Worm (Caenorhabditis elegans) whole organism, young adult: ENCODE results near the gene sri-54.

Experiments used
- atf-7 ChIP-seq: sonication (generic microtip); optimal IDR thresholded peaks from 2 replicates; lab custom pipeline; 2017; ENCODE audit warnings: mild to moderate bottlenecking, missing genetic modification characterization, missing compliant biosample characterization
- bed-1 ChIP-seq: fragments of 200-800 bp; sonication (Bioruptor generic); IDR thresholded peaks from 2 replicates; pipeline ENCODE4 v1.3.6; 2022; ENCODE audit warnings: missing genetic modification reagents, missing genetic modification characterization, missing compliant biosample characterization
- lag-1 ChIP-seq: fragments of 200-800 bp; sonication (Bioruptor generic); IDR thresholded peaks from 2 replicates; pipeline ENCODE4 v1.3.6; 2022; ENCODE audit warnings: missing genetic modification reagents, missing genetic modification characterization, missing compliant biosample characterization
- nfya-2 ChIP-seq: fragments of 200-800 bp; sonication (Bioruptor generic); IDR thresholded peaks from 2 replicates; pipeline ENCODE4 v1.3.6; 2022; ENCODE audit warnings: missing genetic modification reagents, missing genetic modification characterization, missing compliant biosample characterization
- repo-1 ChIP-seq: sonication (generic microtip); optimal IDR thresholded peaks from 2 replicates; lab custom pipeline; 2017; ENCODE audit warnings: mild to moderate bottlenecking, missing genetic modification characterization, missing compliant biosample characterization
- rpc-1 ChIP-seq, 2 experiments: fragments of 150-350 bp in 1 of 2; sonication (generic microtip) in 1 of 2; optimal IDR thresholded peaks; 2 replicates each; lab custom pipeline; 2014 to 2018; ENCODE audit warnings: missing biosample characterization in 1 of 2, missing genetic modification characterization in 1 of 2, missing genetic modification reagents in 1 of 2, missing genotype in 1 of 2
- snpc-4 ChIP-seq, 5 experiments: fragments of 150-350 bp in 1 of 5; sonication (generic microtip) in 4 of 5; optimal IDR thresholded peaks; 2 replicates each; lab custom pipeline; 2014 to 2018; ENCODE audit warnings: missing genetic modification characterization in 5 of 5, missing biosample characterization in 3 of 5, antibody characterized with exemption in 2 of 5, mild to moderate bottlenecking in 2 of 5, missing compliant biosample characterization in 2 of 5, missing genotype in 2 of 5, moderate library complexity in 2 of 5, missing genetic modification reagents in 1 of 5
- ztf-22 ChIP-seq: fragments of 200-800 bp; sonication (Bioruptor generic); optimal IDR thresholded peaks from 2 replicates; lab custom pipeline; 2018; ENCODE audit warnings: mild to moderate bottlenecking, missing genetic modification characterization, moderate library complexity, missing compliant biosample characterization

- TF ChIP-seq lag-1 (GFP tag; lab: Robert Waterston, UW) (no peak), snpc-4 (GFP tag; optimal IDR thresholded peaks at IDR 0.05; lab: Kevin White, UChicago) (no peak), snpc-4 (tag; optimal IDR thresholded peaks at IDR 0.05; lab: Kevin White, UChicago) (no peak), nfya-2 (GFP tag; lab: Robert Waterston, UW) (no peak), rpc-1 (optimal IDR thresholded peaks at IDR 0.05; lab: Kevin White, UChicago) (no peak), rpc-1 (tag; optimal IDR thresholded peaks at IDR 0.05; lab: Kevin White, UChicago) (no peak), atf-7 (tag; lab: Kevin White, UChicago) (no peak), repo-1 (tag; lab: Kevin White, UChicago) (no peak), ztf-22 (GFP tag; lab: Kevin White, UChicago) (no peak), bed-1 (GFP tag; lab: Robert Waterston, UW) (no peak)
Observed at ce11 chrII:3170089-3170488, 32.4 kb upstream of the sri-54 start, which contains the start of gene fbxc-55.
